Fruit fly (Drosophila melanogaster): ENCODE data around the gene ss.
A peak's percentile ranks its signal among the peaks of the same experiment; 100 is the strongest.

Gene ss

dm6 chr3R:16340610-16341009 lies 62.9 kb downstream of the ss start:
- TF ChIP-seq Clk (GFP tag; optimal IDR thresholded peaks at IDR 0.05) (no peak), CG12768 (GFP tag; optimal IDR thresholded peaks at IDR 0.05) (peak; percentile 65), CG33017 (tag; optimal IDR thresholded peaks at IDR 0.05) (no peak), CG7101 (tag; optimal IDR thresholded peaks at IDR 0.05) (peak; percentile 14), CG7045 (GFP tag; optimal IDR thresholded peaks at IDR 0.05) (peak; percentile 4), CG5204 (GFP tag; optimal IDR thresholded peaks at IDR 0.05) (no peak), cnc (optimal IDR thresholded peaks at IDR 0.05) (no peak), tj (GFP tag; optimal IDR thresholded peaks at IDR 0.05) (no peak), bab1 (GFP tag; optimal IDR thresholded peaks at IDR 0.05) (no peak), toe (GFP tag; optimal IDR thresholded peaks at IDR 0.05) (no peak), Hr96 (GFP tag; optimal IDR thresholded peaks at IDR 0.05) (no peak), CG1620 (GFP tag; optimal IDR thresholded peaks at IDR 0.05) (no peak), Mnt (GFP tag; optimal IDR thresholded peaks at IDR 0.05) (no peak), CG14711 (tag; optimal IDR thresholded peaks at IDR 0.05) (no peak), pad (GFP tag; optimal IDR thresholded peaks at IDR 0.05) (no peak), ovo (GFP tag; optimal IDR thresholded peaks at IDR 0.05) (peak; percentile 19), kay (GFP tag; ENCODE audit: borderline replicate concordance) (peak; percentile 14), Crg-1 (GFP tag; optimal IDR thresholded peaks at IDR 0.05) (no peak), CG11617 (GFP tag; optimal IDR thresholded peaks at IDR 0.05) (peak; percentile 61), cic (GFP tag; optimal IDR thresholded peaks at IDR 0.05) (peak; percentile 85)

- no peak for TF ChIP-seq Hr96 (GFP tag; optimal IDR thresholded peaks at IDR 0.05)
- no peak for TF ChIP-seq Mnt (GFP tag; optimal IDR thresholded peaks at IDR 0.05)
- TF ChIP-seq CG1620 (GFP tag; optimal IDR thresholded peaks at IDR 0.05) = no peak
- TF ChIP-seq CG33017 (tag; optimal IDR thresholded peaks at IDR 0.05) = no peak
- TF ChIP-seq cnc (optimal IDR thresholded peaks at IDR 0.05) = no peak
- TF ChIP-seq Crg-1 (GFP tag; optimal IDR thresholded peaks at IDR 0.05) = no peak
- TF ChIP-seq CG7101 (tag; optimal IDR thresholded peaks at IDR 0.05) = no peak
- no peak for TF ChIP-seq CG5204 (GFP tag; optimal IDR thresholded peaks at IDR 0.05)
- TF ChIP-seq bab1 (GFP tag; optimal IDR thresholded peaks at IDR 0.05) = no peak
- no peak for TF ChIP-seq CG7045 (GFP tag; optimal IDR thresholded peaks at IDR 0.05)
- TF ChIP-seq cic (GFP tag; optimal IDR thresholded peaks at IDR 0.05) = no peak
- TF ChIP-seq ovo (GFP tag; optimal IDR thresholded peaks at IDR 0.05) = no peak
- TF ChIP-seq CG12768 (GFP tag; optimal IDR thresholded peaks at IDR 0.05) = no peak
- TF ChIP-seq CG14711 (tag; optimal IDR thresholded peaks at IDR 0.05) = no peak
- no peak for TF ChIP-seq Clk (GFP tag; optimal IDR thresholded peaks at IDR 0.05)
- no peak for TF ChIP-seq kay (GFP tag; ENCODE audit: borderline replicate concordance)
- TF ChIP-seq toe (GFP tag; optimal IDR thresholded peaks at IDR 0.05) = no peak
- TF ChIP-seq tj (GFP tag; optimal IDR thresholded peaks at IDR 0.05) = no peak
- TF ChIP-seq pad (GFP tag; optimal IDR thresholded peaks at IDR 0.05) = no peak
- TF ChIP-seq CG11617 (GFP tag; optimal IDR thresholded peaks at IDR 0.05) = no peak
Observed at dm6 chr3R:16339475-16339874, 64.0 kb downstream of the ss start, which contains the start of gene Sulf1. TSS of gene Sulf1 (minus strand) at chr3R:16339575.

- TF ChIP-seq Mnt (GFP tag; optimal IDR thresholded peaks at IDR 0.05) (peak; percentile 65), kay (GFP tag; ENCODE audit: borderline replicate concordance) (no peak), tj (GFP tag; optimal IDR thresholded peaks at IDR 0.05) (no peak), CG1620 (GFP tag; optimal IDR thresholded peaks at IDR 0.05) (no peak), toe (GFP tag; optimal IDR thresholded peaks at IDR 0.05) (no peak), CG7045 (GFP tag; optimal IDR thresholded peaks at IDR 0.05) (no peak), pad (GFP tag; optimal IDR thresholded peaks at IDR 0.05) (peak; percentile 15), Hr96 (GFP tag; optimal IDR thresholded peaks at IDR 0.05) (no peak), CG5204 (GFP tag; optimal IDR thresholded peaks at IDR 0.05) (no peak), CG14711 (tag; optimal IDR thresholded peaks at IDR 0.05) (no peak), cic (GFP tag; optimal IDR thresholded peaks at IDR 0.05) (peak; percentile 37), CG12768 (GFP tag; optimal IDR thresholded peaks at IDR 0.05) (no peak), CG7101 (tag; optimal IDR thresholded peaks at IDR 0.05) (no peak), CG11617 (GFP tag; optimal IDR thresholded peaks at IDR 0.05) (no peak), CG33017 (tag; optimal IDR thresholded peaks at IDR 0.05) (peak; percentile 3), Clk (GFP tag; optimal IDR thresholded peaks at IDR 0.05) (no peak), ovo (GFP tag; optimal IDR thresholded peaks at IDR 0.05) (no peak), Crg-1 (GFP tag; optimal IDR thresholded peaks at IDR 0.05) (no peak), bab1 (GFP tag; optimal IDR thresholded peaks at IDR 0.05) (peak; percentile 60), cnc (optimal IDR thresholded peaks at IDR 0.05) (no peak)
Observed at dm6 chr3R:16338342-16338741, 65.1 kb downstream of the ss start.

dm6 chr3R:16337863-16338262 lies 65.6 kb downstream of the ss start:
- TF ChIP-seq Crg-1 (GFP tag; optimal IDR thresholded peaks at IDR 0.05) = no peak
- TF ChIP-seq tj (GFP tag; optimal IDR thresholded peaks at IDR 0.05) = no peak
- no peak for TF ChIP-seq Hr96 (GFP tag; optimal IDR thresholded peaks at IDR 0.05)
- TF ChIP-seq CG11617 (GFP tag; optimal IDR thresholded peaks at IDR 0.05) = no peak
- no peak for TF ChIP-seq CG1620 (GFP tag; optimal IDR thresholded peaks at IDR 0.05)
- TF ChIP-seq CG5204 (GFP tag; optimal IDR thresholded peaks at IDR 0.05) = no peak
- no peak for TF ChIP-seq CG7101 (tag; optimal IDR thresholded peaks at IDR 0.05)
- no peak for TF ChIP-seq bab1 (GFP tag; optimal IDR thresholded peaks at IDR 0.05)
- TF ChIP-seq kay (GFP tag; ENCODE audit: borderline replicate concordance) = no peak
- no peak for TF ChIP-seq CG33017 (tag; optimal IDR thresholded peaks at IDR 0.05)
- TF ChIP-seq Clk (GFP tag; optimal IDR thresholded peaks at IDR 0.05) = no peak

- no peak for TF ChIP-seq Mnt (GFP tag; optimal IDR thresholded peaks at IDR 0.05)
- TF ChIP-seq kay (GFP tag; ENCODE audit: borderline replicate concordance) = no peak
- TF ChIP-seq Crg-1 (GFP tag; optimal IDR thresholded peaks at IDR 0.05) = no peak
- TF ChIP-seq CG1620 (GFP tag; optimal IDR thresholded peaks at IDR 0.05) = no peak
- no peak for TF ChIP-seq bab1 (GFP tag; optimal IDR thresholded peaks at IDR 0.05)
- no peak for TF ChIP-seq cic (GFP tag; optimal IDR thresholded peaks at IDR 0.05)
- TF ChIP-seq CG14711 (tag; optimal IDR thresholded peaks at IDR 0.05) = no peak
- TF ChIP-seq CG11617 (GFP tag; optimal IDR thresholded peaks at IDR 0.05) = no peak
Observed at dm6 chr3R:16337053-16337385, 66.5 kb downstream of the ss start.

Data from whole organism, adult.